Worm (Caenorhabditis elegans) whole organism, early embryonic: ENCODE measurements around the gene srbc-36.

Experiments used
- B0310.2 ChIP-seq: sonication (generic microtip); optimal IDR thresholded peaks from 2 replicates; lab custom pipeline; 2016; ENCODE audit warnings: mild to moderate bottlenecking, missing genetic modification characterization, missing compliant biosample characterization
- F13C5.2 ChIP-seq: sonication (generic microtip); optimal IDR thresholded peaks from 2 replicates; lab custom pipeline; 2017; ENCODE audit warnings: mild to moderate bottlenecking, missing genetic modification characterization, inconsistent platforms, missing compliant biosample characterization
- aly-1 ChIP-seq: sonication (generic microtip); optimal IDR thresholded peaks from 2 replicates; lab custom pipeline; 2016; ENCODE audit warnings: missing genetic modification characterization, missing compliant biosample characterization
- ama-1 ChIP-seq: fragments of 150-350 bp; optimal IDR thresholded peaks from 2 replicates; lab custom pipeline; 2014
- ceh-13 ChIP-seq: fragments of 200-800 bp; sonication (Bioruptor generic); optimal IDR thresholded peaks from 2 replicates; lab custom pipeline; 2018; ENCODE audit warnings: mild to moderate bottlenecking, missing genetic modification characterization, missing compliant biosample characterization
- ets-7 ChIP-seq: sonication (generic microtip); optimal IDR thresholded peaks from 2 replicates; lab custom pipeline; 2016; ENCODE audit warnings: missing genotype, missing genetic modification characterization, missing compliant biosample characterization
- flt-1 ChIP-seq: fragments of 200-800 bp; sonication (Bioruptor generic); IDR thresholded peaks from 2 replicates; pipeline ENCODE4 v1.3.6; 2022; ENCODE audit warnings: missing genetic modification characterization, missing compliant biosample characterization
- hmg-4 ChIP-seq: fragments of 200-800 bp; sonication (Bioruptor generic); optimal IDR thresholded peaks from 2 replicates; lab custom pipeline; 2018; ENCODE audit warnings: mild to moderate bottlenecking, missing genetic modification characterization, missing compliant biosample characterization
- scrt-1 ChIP-seq: fragments of 200-800 bp; sonication (Bioruptor generic); IDR thresholded peaks from 2 replicates; pipeline ENCODE4 v1.3.6; 2022; ENCODE audit warnings: missing genetic modification characterization, missing compliant biosample characterization
- tbx-11 ChIP-seq: fragments of 200-800 bp; sonication (Bioruptor generic); IDR thresholded peaks from 2 replicates; pipeline ENCODE4 v1.3.6; 2022; ENCODE audit warnings: missing genetic modification characterization, missing compliant biosample characterization

DNA sequence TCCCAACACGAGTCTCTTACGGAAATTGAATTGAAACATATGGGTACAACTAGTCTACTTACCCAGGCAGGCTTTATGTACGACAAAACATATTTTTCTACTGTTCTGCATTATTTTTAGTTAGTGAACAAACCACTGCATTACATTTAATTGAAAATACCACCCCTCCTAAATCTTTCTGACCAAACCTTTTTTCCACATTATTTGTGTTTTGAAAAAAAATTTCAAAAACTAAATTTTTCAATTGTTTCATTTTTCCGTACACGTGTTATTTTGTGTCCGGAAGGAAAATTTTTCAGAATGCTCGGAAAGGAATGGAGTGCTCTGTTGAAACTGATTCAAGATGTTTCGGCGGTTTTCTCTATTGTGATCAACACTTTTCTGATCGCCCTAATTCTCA lies 22.0 kb upstream of the srbc-36 start, which contains the start of gene str-226:
- TF ChIP-seq aly-1 (tag; lab: Kevin White, UChicago) (no peak), ets-7 (tag; lab: Kevin White, UChicago) (no peak), scrt-1 (no peak), F13C5.2 (no peak), tbx-11 (no peak), flt-1 (GFP tag; lab: Robert Waterston, UW) (no peak), ama-1 (lab: Kevin White, UChicago) (no peak), B0310.2 (no peak), hmg-4 (GFP tag; lab: Kevin White, UChicago) (no peak), ceh-13 (GFP tag; lab: Kevin White, UChicago) (no peak)
